Worm (Caenorhabditis elegans): ENCODE results near the gene F28B12.6.

F28B12.6 gene

DNA sequence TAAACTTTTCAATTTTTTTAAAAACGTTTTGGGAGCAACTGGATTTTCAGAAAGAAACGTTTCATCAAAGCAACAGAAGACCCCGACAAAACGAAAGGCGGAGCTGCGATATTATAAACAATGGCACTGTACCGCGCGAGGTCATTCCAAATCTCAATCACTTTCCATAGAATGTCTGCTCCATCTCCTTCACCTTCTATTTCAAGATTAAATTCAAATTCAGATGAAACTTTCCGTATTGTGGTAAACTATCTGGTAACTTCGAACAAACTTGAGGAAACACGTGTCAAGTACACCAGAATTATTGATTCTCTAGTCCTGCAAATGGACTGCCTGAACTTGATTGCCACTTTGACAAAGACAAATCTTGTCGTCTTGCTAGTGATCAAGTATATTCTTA, at the start of gene F28B12.6:
F28B12.6 (plus strand) TSS at position 49 of the 400 bp plus-strand sequence.
- TF ChIP-seq tag-97 (GFP tag; IDR thresholded peaks at IDR 0.05) = no peak
- TF ChIP-seq lin-15B (tag; optimal IDR thresholded peaks at IDR 0.05) = no peak
- TF ChIP-seq nhr-28 (tag; optimal IDR thresholded peaks at IDR 0.05) = no peak
- no peak for TF ChIP-seq hmg-1.1 (GFP tag; IDR thresholded peaks at IDR 0.05)
- no peak for TF ChIP-seq mdt-29 (GFP tag; IDR thresholded peaks at IDR 0.05)
- TF ChIP-seq nhr-77 (tag; optimal IDR thresholded peaks at IDR 0.05) = no peak
- no peak for TF ChIP-seq ZK546.5 (tag; optimal IDR thresholded peaks at IDR 0.05)
- no peak for TF ChIP-seq ceh-62 (tag; optimal IDR thresholded peaks at IDR 0.05)
- no peak for TF ChIP-seq spr-1 (tag; optimal IDR thresholded peaks at IDR 0.05)
- TF ChIP-seq zfp-3 (GFP tag; conservative IDR thresholded peaks at IDR 0.05) = 0 out of 2 replicates have a peak, but pooled peaks have one; percentile 17
- TF ChIP-seq skn-1 (tag; optimal IDR thresholded peaks at IDR 0.05) = no peak
- peak in 1 of 2 experiments; percentile 9 for TF ChIP-seq hif-1 (tag; optimal IDR thresholded peaks at IDR 0.05)
- TF ChIP-seq F44E2.7 (GFP tag; IDR thresholded peaks at IDR 0.05) = no peak
- TF ChIP-seq lin-29 (GFP tag; IDR thresholded peaks at IDR 0.05) = no peak
- TF ChIP-seq hlh-11 (tag; optimal IDR thresholded peaks at IDR 0.05) = no peak
- TF ChIP-seq nhr-42 (GFP tag; IDR thresholded peaks at IDR 0.05) = no peak
- TF ChIP-seq madf-5 (GFP tag; IDR thresholded peaks at IDR 0.05) = 0 out of 4 replicates have a peak, but pooled peaks of 1 of the 2 experiments have one; percentile 20
- no peak for TF ChIP-seq set-16 (GFP tag; IDR thresholded peaks at IDR 0.05)
- no peak for TF ChIP-seq lin-13 (GFP tag; optimal IDR thresholded peaks at IDR 0.05)
- no peak for TF ChIP-seq madf-9 (GFP tag; conservative IDR thresholded peaks at IDR 0.05)
- TF ChIP-seq daf-19 (GFP tag; conservative IDR thresholded peaks at IDR 0.05) = no peak
- TF ChIP-seq pha-4 (GFP tag; IDR thresholded peaks at IDR 0.05) = no peak
- TF ChIP-seq pha-4 (tag; optimal IDR thresholded peaks at IDR 0.05) = no peak
- no peak for TF ChIP-seq ztf-7 (tag; optimal IDR thresholded peaks at IDR 0.05)
- TF ChIP-seq mxl-3 (GFP tag; optimal IDR thresholded peaks at IDR 0.05) = no peak

DNA sequence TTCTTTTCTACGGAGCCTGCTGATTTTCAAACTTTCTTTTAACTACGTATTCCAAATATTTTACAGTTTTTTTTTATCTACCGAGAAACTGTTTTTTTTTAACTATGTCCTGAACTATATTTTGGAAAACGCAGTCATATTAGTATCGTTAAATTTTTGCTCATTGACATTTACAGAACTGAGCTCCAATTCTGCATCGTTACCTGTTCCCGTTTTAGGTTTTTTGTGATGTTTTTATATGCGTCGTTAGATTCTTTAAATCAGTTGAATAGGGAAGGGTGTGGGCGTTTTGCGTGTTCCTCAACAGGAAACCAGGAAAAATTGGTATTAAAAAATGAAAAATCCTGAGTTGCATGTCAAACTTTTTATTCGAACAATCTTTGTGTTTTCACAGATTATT, 47.9 kb upstream of the F28B12.6 start:
- TF ChIP-seq mep-1 (tag; optimal IDR thresholded peaks at IDR 0.05) (no peak), nhr-111 (GFP tag; optimal IDR thresholded peaks at IDR 0.05) (no peak), zfp-3 (GFP tag; conservative IDR thresholded peaks at IDR 0.05) (peak; percentile 82; the same call in 1 of the 2 replicates), ceh-28 (tag; optimal IDR thresholded peaks at IDR 0.05) (no peak), arid-1 (GFP tag; conservative IDR thresholded peaks at IDR 0.05) (no peak), unc-62 (GFP tag; optimal IDR thresholded peaks at IDR 0.05 in 1 of 2) (peak in 1 of 2 experiments; percentile 85), unc-62 (tag; optimal IDR thresholded peaks at IDR 0.05) (no peak)

DNA sequence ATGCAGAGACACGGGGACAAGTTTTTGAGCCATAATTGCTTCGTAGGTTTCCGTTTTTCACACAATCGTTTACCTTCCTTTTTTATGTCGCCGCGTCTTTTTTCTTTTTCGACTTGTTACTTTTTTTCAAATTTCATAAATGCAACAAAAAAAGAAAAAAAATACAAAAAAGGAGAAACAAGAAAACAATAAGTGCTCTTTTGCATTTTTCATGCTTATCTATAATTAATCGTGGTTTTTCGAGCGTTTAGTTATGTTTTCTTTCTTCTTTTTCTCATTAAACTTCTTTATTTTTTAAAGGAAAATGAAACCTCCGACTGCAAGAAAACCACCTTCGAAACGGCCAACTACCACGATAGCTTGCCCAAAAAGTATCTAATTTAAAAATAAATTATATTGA, 44.8 kb upstream of the F28B12.6 start, which contains the start of gene F59G1.4:
F59G1.4 (plus strand) TSS at position 301 of the 400 bp plus-strand sequence.
- TF ChIP-seq Y105C5A.15 (GFP tag; IDR thresholded peaks at IDR 0.05) (no peak), arid-1 (GFP tag; conservative IDR thresholded peaks at IDR 0.05) (no peak), zip-2 (tag; optimal IDR thresholded peaks at IDR 0.05) (no peak), aha-1 (tag) (no peak), madf-9 (GFP tag; conservative IDR thresholded peaks at IDR 0.05) (no peak), mdt-29 (GFP tag; IDR thresholded peaks at IDR 0.05) (no peak), zfp-3 (GFP tag; conservative IDR thresholded peaks at IDR 0.05) (no peak), T26A8.4 (GFP tag; IDR thresholded peaks at IDR 0.05) (no peak), php-3 (GFP tag; IDR thresholded peaks at IDR 0.05) (no peak), ctbp-1 (GFP tag; IDR thresholded peaks at IDR 0.05) (no peak), set-16 (GFP tag; IDR thresholded peaks at IDR 0.05) (no peak), daf-16 (GFP tag; optimal IDR thresholded peaks at IDR 0.05) (no peak), daf-16 (tag; optimal IDR thresholded peaks at IDR 0.05) (no peak), hmg-1.1 (GFP tag; IDR thresholded peaks at IDR 0.05) (no peak)
